Fruit fly (Drosophila melanogaster) whole organism, embryonic: ENCODE data around the gene Ctu2.
A peak's percentile ranks its signal among the peaks of the same experiment; 100 is the strongest.

Source experiments
- Aef1 ChIP-seq: fragments of 200-800 bp; sonication (Bioruptor generic); IDR thresholded peaks from 3 replicates; pipeline ENCODE4 v1.3.6; 2022; ENCODE audit warnings: missing biosample characterization, missing genetic modification characterization
- Bdp1 ChIP-seq: fragments of 200-800 bp; sonication (Bioruptor generic); optimal IDR thresholded peaks from 3 replicates; lab custom pipeline; 2016; ENCODE audit warnings: missing biosample characterization, missing genetic modification characterization
- CG10543 ChIP-seq: fragments of 200-800 bp; sonication (Bioruptor generic); optimal IDR thresholded peaks from 3 replicates; lab custom pipeline; 2017; ENCODE audit warnings: missing biosample characterization, mild to moderate bottlenecking, missing genetic modification characterization, moderate library complexity
- CG11398 ChIP-seq: fragments of 200-800 bp; sonication (Bioruptor generic); optimal IDR thresholded peaks from 2 replicates; lab custom pipeline; 2016; ENCODE audit warnings: missing biosample characterization, missing genetic modification characterization
- CG11560 ChIP-seq: fragments of 200-800 bp; sonication (Bioruptor generic); IDR thresholded peaks from 3 replicates; pipeline ENCODE4 v1.3.6; 2022; ENCODE audit warnings: missing biosample characterization, missing genetic modification characterization
- CG12299 ChIP-seq: fragments of 200-800 bp; sonication (Bioruptor generic); optimal IDR thresholded peaks from 2 replicates; lab custom pipeline; 2018; ENCODE audit warnings: missing biosample characterization, mild to moderate bottlenecking, missing genetic modification characterization
- CG14050 ChIP-seq: fragments of 200-800 bp; sonication (Bioruptor generic); IDR thresholded peaks from 3 replicates; pipeline ENCODE4 v1.3.6; 2022; ENCODE audit warnings: missing biosample characterization, missing genetic modification characterization
- CG14860 ChIP-seq: fragments of 200-800 bp; sonication (Bioruptor generic); IDR thresholded peaks from 3 replicates; pipeline ENCODE4 v1.3.6; 2022; ENCODE audit warnings: missing biosample characterization, missing genetic modification characterization; ENCODE audit not compliant: partially characterized antibody
- CG15011 ChIP-seq: fragments of 200-800 bp; sonication (Bioruptor generic); optimal IDR thresholded peaks from 3 replicates; lab custom pipeline; 2018; ENCODE audit warnings: missing biosample characterization, mild to moderate bottlenecking, missing genetic modification characterization
- CG17186 ChIP-seq: fragments of 200-800 bp; sonication (Bioruptor generic); optimal IDR thresholded peaks from 3 replicates; lab custom pipeline; 2017; ENCODE audit warnings: missing biosample characterization, missing genetic modification reagents, missing genetic modification characterization
- CG18262 ChIP-seq: fragments of 200-800 bp; optimal IDR thresholded peaks from 3 replicates; lab custom pipeline; 2019; ENCODE audit warnings: missing biosample characterization, mild to moderate bottlenecking, missing genetic modification characterization, moderate library complexity
- CG32767 ChIP-seq: fragments of 200-800 bp; sonication (Bioruptor generic); IDR thresholded peaks from 2 replicates; pipeline ENCODE4 v1.3.6; 2022; ENCODE audit warnings: missing biosample characterization, missing genetic modification characterization
- CG3847 ChIP-seq: fragments of 200-800 bp; sonication (Bioruptor generic); IDR thresholded peaks from 2 replicates; pipeline ENCODE4 v1.3.6; 2022; ENCODE audit warnings: missing biosample characterization, missing genetic modification characterization
- CG4282 ChIP-seq: fragments of 200-800 bp; sonication (Bioruptor generic); optimal IDR thresholded peaks from 2 replicates; lab custom pipeline; 2016; ENCODE audit warnings: missing biosample characterization, missing genetic modification characterization
- CG6254 ChIP-seq: fragments of 200-800 bp; sonication (Bioruptor generic); optimal IDR thresholded peaks from 3 replicates; lab custom pipeline; 2017; ENCODE audit warnings: mild to moderate bottlenecking, missing biosample characterization, missing genetic modification reagents, missing genetic modification characterization
- CG7357 ChIP-seq: fragments of 200-800 bp; sonication (Bioruptor generic); IDR thresholded peaks from 3 replicates; pipeline ENCODE4 v1.3.6; 2022; ENCODE audit warnings: missing biosample characterization, missing genetic modification characterization
- CG8281 ChIP-seq: fragments of 200-800 bp; sonication (Bioruptor generic); optimal IDR thresholded peaks from 2 replicates; lab custom pipeline; 2018; ENCODE audit warnings: missing biosample characterization, mild to moderate bottlenecking, missing genetic modification characterization, moderate library complexity
- CG9727 ChIP-seq: fragments of 200-800 bp; sonication (Bioruptor generic); optimal IDR thresholded peaks from 3 replicates; lab custom pipeline; 2017; ENCODE audit warnings: missing biosample characterization, mild to moderate bottlenecking, missing genetic modification characterization
- CTCF ChIP-seq: fragments of 200-800 bp; sonication (Bioruptor generic); optimal IDR thresholded peaks from 2 replicates; lab custom pipeline; 2017; ENCODE audit warnings: missing biosample characterization, mild to moderate bottlenecking, missing genetic modification characterization, moderate library complexity
- CkIIα-i1 ChIP-seq: fragments of 200-800 bp; sonication (Bioruptor generic); IDR thresholded peaks from 2 replicates; pipeline ENCODE4 v1.3.6; 2022; ENCODE audit warnings: missing biosample characterization, missing genetic modification characterization
- HLH3B ChIP-seq: fragments of 200-800 bp; sonication (Bioruptor generic); IDR thresholded peaks from 2 replicates; pipeline ENCODE4 v1.3.6; 2022; ENCODE audit warnings: missing biosample characterization, missing genetic modification characterization
- Lhr ChIP-seq: fragments of 200-800 bp; sonication (Bioruptor generic); optimal IDR thresholded peaks from 3 replicates; lab custom pipeline; 2017; ENCODE audit warnings: mild to moderate bottlenecking, missing biosample characterization, missing genetic modification reagents, missing genetic modification characterization
- MESR4 ChIP-seq: fragments of 200-800 bp; sonication (Bioruptor generic); optimal IDR thresholded peaks from 2 replicates; lab custom pipeline; 2018; ENCODE audit warnings: missing biosample characterization, mild to moderate bottlenecking, missing genetic modification characterization, moderate library complexity
- MTF-1 ChIP-seq: fragments of 200-800 bp; sonication (Bioruptor generic); optimal IDR thresholded peaks from 2 replicates; lab custom pipeline; 2018; ENCODE audit warnings: missing biosample characterization, mild to moderate bottlenecking, missing genetic modification characterization, borderline replicate concordance
- Mad ChIP-seq: fragments of 200-800 bp; sonication (Bioruptor generic); optimal IDR thresholded peaks from 2 replicates; lab custom pipeline; 2016; ENCODE audit warnings: missing biosample characterization, missing genetic modification characterization
- Max ChIP-seq: fragments of 200-800 bp; sonication (Bioruptor generic); optimal IDR thresholded peaks from 2 replicates; lab custom pipeline; 2016; ENCODE audit warnings: missing biosample characterization, mild to moderate bottlenecking, missing genetic modification characterization
- Myb ChIP-seq: fragments of 200-800 bp; sonication (Bioruptor generic); optimal IDR thresholded peaks from 2 replicates; lab custom pipeline; 2016; ENCODE audit warnings: missing biosample characterization, missing genetic modification characterization
- NC2β ChIP-seq: fragments of 200-800 bp; sonication (Bioruptor generic); optimal IDR thresholded peaks from 2 replicates; lab custom pipeline; 2016; ENCODE audit warnings: missing biosample characterization, missing genetic modification characterization
- Nf-YA ChIP-seq: fragments of 200-800 bp; sonication (Bioruptor generic); IDR thresholded peaks from 2 replicates; pipeline ENCODE4 v1.3.6; 2022; ENCODE audit warnings: missing biosample characterization, missing genetic modification characterization
- al ChIP-seq: fragments of 200-800 bp; sonication (Bioruptor generic); IDR thresholded peaks from 2 replicates; pipeline ENCODE4 v1.3.6; 2022; ENCODE audit warnings: missing biosample characterization, missing genetic modification characterization
- aop ChIP-seq: fragments of 200-800 bp; sonication (Bioruptor generic); IDR thresholded peaks from 2 replicates; pipeline ENCODE4 v1.3.6; 2022; ENCODE audit warnings: missing biosample characterization, missing genetic modification characterization
- ash1 ChIP-seq: fragments of 200-800 bp; sonication (Bioruptor generic); optimal IDR thresholded peaks from 2 replicates; lab custom pipeline; 2018; ENCODE audit warnings: missing biosample characterization, mild to moderate bottlenecking, missing genetic modification characterization
- ato ChIP-seq: fragments of 200-800 bp; sonication (Bioruptor generic); IDR thresholded peaks from 2 replicates; pipeline ENCODE4 v1.3.6; 2022; ENCODE audit warnings: missing biosample characterization, missing genetic modification characterization; ENCODE audit not compliant: partially characterized antibody
- corto ChIP-seq: fragments of 200-800 bp; sonication (Bioruptor generic); optimal IDR thresholded peaks from 2 replicates; lab custom pipeline; 2016; ENCODE audit warnings: missing biosample characterization, mild to moderate bottlenecking, missing genetic modification characterization, moderate library complexity
- dati ChIP-seq: fragments of 200-800 bp; sonication (Bioruptor generic); IDR thresholded peaks from 2 replicates; pipeline ENCODE4 v1.3.6; 2022; ENCODE audit warnings: missing biosample characterization, missing genetic modification characterization
- ftz-f1 ChIP-seq: fragments of 200-800 bp; sonication (Bioruptor generic); optimal IDR thresholded peaks from 2 replicates; lab custom pipeline; 2016; ENCODE audit warnings: missing biosample characterization, missing genetic modification characterization
- grn ChIP-seq: fragments of 200-800 bp; sonication (Bioruptor generic); optimal IDR thresholded peaks from 3 replicates; lab custom pipeline; 2017; ENCODE audit warnings: missing biosample characterization, missing genetic modification characterization
- hb ChIP-seq: fragments of 200-800 bp; sonication (Bioruptor generic); IDR thresholded peaks from 3 replicates; pipeline ENCODE4 v1.3.6; 2022; ENCODE audit warnings: missing biosample characterization, missing genetic modification characterization; ENCODE audit not compliant: partially characterized antibody
- klu ChIP-seq: fragments of 200-800 bp; sonication (Bioruptor generic); IDR thresholded peaks from 2 replicates; pipeline ENCODE4 v1.3.6; 2022; ENCODE audit warnings: missing biosample characterization, missing genetic modification characterization
- lab ChIP-seq: fragments of 200-800 bp; sonication (Bioruptor generic); optimal IDR thresholded peaks from 3 replicates; lab custom pipeline; 2017; ENCODE audit warnings: missing biosample characterization, missing genetic modification characterization, mild to moderate bottlenecking, moderate library complexity, missing genetic modification reagents
- maf-S ChIP-seq: fragments of 200-800 bp; sonication (Bioruptor generic); optimal IDR thresholded peaks from 2 replicates; lab custom pipeline; 2016; ENCODE audit warnings: missing biosample characterization, missing genetic modification characterization
- nmo ChIP-seq: fragments of 200-800 bp; sonication (Bioruptor generic); optimal IDR thresholded peaks from 2 replicates; lab custom pipeline; 2018; ENCODE audit warnings: missing biosample characterization, mild to moderate bottlenecking, missing genetic modification characterization, moderate library complexity
- pho ChIP-seq: fragments of 200-800 bp; sonication (Bioruptor generic); optimal IDR thresholded peaks from 2 replicates; lab custom pipeline; 2016; ENCODE audit warnings: missing biosample characterization, missing genetic modification characterization
- sens-2 ChIP-seq: fragments of 200-800 bp; sonication (Bioruptor generic); IDR thresholded peaks from 2 replicates; pipeline ENCODE4 v1.3.6; 2022; ENCODE audit warnings: missing biosample characterization, missing genetic modification characterization
- slou ChIP-seq: fragments of 200-800 bp; sonication (Bioruptor generic); optimal IDR thresholded peaks from 3 replicates; lab custom pipeline; 2016; ENCODE audit warnings: missing biosample characterization, missing genetic modification characterization
- sr ChIP-seq: fragments of 200-800 bp; sonication (Bioruptor generic); IDR thresholded peaks from 3 replicates; pipeline ENCODE4 v1.3.6; 2022; ENCODE audit warnings: missing biosample characterization, missing genetic modification characterization
- stc ChIP-seq: fragments of 200-800 bp; sonication (Bioruptor generic); IDR thresholded peaks from 2 replicates; pipeline ENCODE4 v1.3.6; 2022; ENCODE audit warnings: missing biosample characterization, missing genetic modification characterization
- tap ChIP-seq: fragments of 200-800 bp; optimal IDR thresholded peaks from 3 replicates; lab custom pipeline; 2019; ENCODE audit warnings: missing biosample characterization, mild to moderate bottlenecking, missing genetic modification characterization, moderate library complexity
- ttk ChIP-seq: fragments of 200-800 bp; sonication (Bioruptor generic); IDR thresholded peaks from 2 replicates; pipeline ENCODE4 v2.1.2; 2022; ENCODE audit warnings: missing biosample characterization, missing genetic modification characterization
- tup ChIP-seq: fragments of 200-800 bp; sonication (Bioruptor generic); optimal IDR thresholded peaks from 2 replicates; lab custom pipeline; 2016; ENCODE audit warnings: missing biosample characterization, mild to moderate bottlenecking, missing genetic modification characterization, moderate library complexity
- wor ChIP-seq: fragments of 200-800 bp; sonication (Bioruptor generic); IDR thresholded peaks from 2 replicates; pipeline ENCODE4 v1.3.6; 2022; ENCODE audit warnings: missing biosample characterization, missing genetic modification characterization
- zen2 ChIP-seq: fragments of 200-800 bp; sonication (Bioruptor generic); IDR thresholded peaks from 3 replicates; pipeline ENCODE4 v1.3.6; 2022; ENCODE audit warnings: missing biosample characterization, missing genetic modification characterization; ENCODE audit not compliant: partially characterized antibody

Ctu2 gene

dm6 chr2L:19444734-19445140 lies 48.3 kb downstream of the Ctu2 start, which contains the start of gene Hs2st (continued):
- peak; percentile 50 for TF ChIP-seq CG6254
- TF ChIP-seq CG12299 (tag; lab: Kevin White, UChicago): peak; percentile 81
- TF ChIP-seq CG3847: peak; percentile 97
- TF ChIP-seq nmo (GFP tag; lab: Kevin White, UChicago): peak; percentile 97
- peak; percentile 94 for TF ChIP-seq klu (GFP tag; lab: Robert Waterston, UW)
- peak; percentile 95 for TF ChIP-seq al
- peak; percentile 85 for TF ChIP-seq Myb (GFP tag; lab: Kevin White, UChicago)
- peak; percentile 86 for TF ChIP-seq HLH3B
- no peak for TF ChIP-seq CG14860 (GFP tag; lab: Robert Waterston, UW)
- peak; percentile 96 for TF ChIP-seq pho
- TF ChIP-seq CG17186 (GFP tag; lab: Kevin White, UChicago): peak; percentile 84
- TF ChIP-seq CG8281: peak; percentile 65
- TF ChIP-seq Aef1 (GFP tag; lab: Robert Waterston, UW): peak; percentile 94
- TF ChIP-seq CTCF (GFP tag; lab: Kevin White, UChicago): peak; percentile 28
- peak; percentile 91 for TF ChIP-seq Bdp1 (GFP tag; lab: Kevin White, UChicago)
- TF ChIP-seq NC2β: peak; percentile 91
- peak; percentile 76 for TF ChIP-seq sens-2 (GFP tag; lab: Robert Waterston, UW)
- TF ChIP-seq CG11560 (tag; lab: Robert Waterston, UW): peak; percentile 87
- peak; percentile 80 for TF ChIP-seq CG15011 (GFP tag; lab: Kevin White, UChicago)
- peak; percentile 93 for TF ChIP-seq lab (GFP tag; lab: Kevin White, UChicago)
- peak; percentile 81 for TF ChIP-seq stc
- peak; percentile 92 for TF ChIP-seq Lhr
- peak; percentile 42 for TF ChIP-seq MESR4
- peak; percentile 53; the same call in 1 of the 2 replicates for TF ChIP-seq dati
- TF ChIP-seq zen2 (GFP tag; lab: Robert Waterston, UW): no peak
- peak; percentile 95 for TF ChIP-seq maf-S (GFP tag; lab: Kevin White, UChicago)
- no peak; the same call in 1 of the 2 replicates for TF ChIP-seq ato
- TF ChIP-seq tap (tag; lab: Kevin White, UChicago): peak; percentile 72
- TF ChIP-seq sr (GFP tag; lab: Robert Waterston, UW): peak; percentile 46; the same call in 1 of the 3 replicates
- peak; percentile 88 for TF ChIP-seq ftz-f1 (GFP tag; lab: Kevin White, UChicago)
- TF ChIP-seq CG14050 (GFP tag; lab: Robert Waterston, UW): peak; percentile 86
- peak; percentile 63 for TF ChIP-seq corto
- peak; percentile 89 for TF ChIP-seq CG9727
- peak; percentile 65; the same call in 1 of the 2 replicates for TF ChIP-seq Nf-YA (GFP tag; lab: Robert Waterston, UW)
- TF ChIP-seq CG10543 (GFP tag; lab: Kevin White, UChicago): peak; percentile 91
- peak; percentile 84 for TF ChIP-seq CG18262
- peak; percentile 80 for TF ChIP-seq aop (GFP tag; lab: Robert Waterston, UW)
- peak; percentile 95 for TF ChIP-seq Mad (GFP tag; lab: Kevin White, UChicago)
- TF ChIP-seq CG7357 (GFP tag; lab: Robert Waterston, UW): peak; percentile 87
- TF ChIP-seq slou (GFP tag; lab: Kevin White, UChicago): peak; percentile 93
- TF ChIP-seq ash1 (GFP tag; lab: Kevin White, UChicago): no peak
- peak; percentile 88 for TF ChIP-seq CG4282 (GFP tag; lab: Kevin White, UChicago)
- TF ChIP-seq MTF-1 (GFP tag; lab: Kevin White, UChicago): peak; percentile 42
- TF ChIP-seq Max (GFP tag; lab: Kevin White, UChicago): peak; percentile 96
- TF ChIP-seq ttk (GFP tag; lab: Robert Waterston, UW): peak; percentile 86
- no peak for TF ChIP-seq hb
- peak; percentile 84 for TF ChIP-seq CG11398
- peak; percentile 83 for TF ChIP-seq CG32767 (GFP tag; lab: Robert Waterston, UW)
- no peak for TF ChIP-seq CkIIα-i1 (GFP tag; lab: Robert Waterston, UW)
- TF ChIP-seq tup (GFP tag; lab: Kevin White, UChicago): peak; percentile 91
- TF ChIP-seq wor (GFP tag; lab: Robert Waterston, UW): peak; percentile 89
- TF ChIP-seq grn: no peak
